Worm (Caenorhabditis elegans): ENCODE data around the gene T04C10.3.

Gene T04C10.3

ce11 chrX:14818464-14819259, 6.5 kb downstream of the T04C10.3 start, which contains the start of gene epn-1 (continued):
- TF ChIP-seq Y116A8C.19 (tag; optimal IDR thresholded peaks at IDR 0.05; ENCODE audit: borderline replicate concordance) = peak; percentile 27
- peak; percentile 99 for TF ChIP-seq unc-86 (tag; optimal IDR thresholded peaks at IDR 0.05)
- peak; percentile 90 for TF ChIP-seq C16A3.4 (tag; optimal IDR thresholded peaks at IDR 0.05)
- TF ChIP-seq mab-9 (GFP tag; IDR thresholded peaks at IDR 0.05) = peak; percentile 91
- TF ChIP-seq lin-35 (GFP tag; optimal IDR thresholded peaks at IDR 0.05) = peak; percentile 72 to 88
- peak; percentile 95 to 99 for TF ChIP-seq mdl-1 (tag; optimal IDR thresholded peaks at IDR 0.05)
- peak; percentile 96 for TF ChIP-seq nhr-11 (tag; optimal IDR thresholded peaks at IDR 0.05)
- TF ChIP-seq nhr-237 (tag; optimal IDR thresholded peaks at IDR 0.05) = peak; percentile 90
- peak; percentile 89 for TF ChIP-seq fkh-4 (tag; optimal IDR thresholded peaks at IDR 0.05; ENCODE audit: borderline replicate concordance)
- TF ChIP-seq mef-2 (tag; optimal IDR thresholded peaks at IDR 0.05) = peak; percentile 95
- peak; percentile 98 for TF ChIP-seq pax-3 (tag; optimal IDR thresholded peaks at IDR 0.05)
- no peak for TF ChIP-seq pqm-1 (tag; optimal IDR thresholded peaks at IDR 0.05)
- TF ChIP-seq nhr-19 (GFP tag; conservative IDR thresholded peaks at IDR 0.05) = peak; percentile 97
- peak; percentile 69 for TF ChIP-seq C04F5.9 (tag; optimal IDR thresholded peaks at IDR 0.05)
- peak; percentile 87 for TF ChIP-seq hpl-2 (GFP tag; optimal IDR thresholded peaks at IDR 0.05)
- peak; percentile 85 for TF ChIP-seq fkh-10 (GFP tag; optimal IDR thresholded peaks at IDR 0.05)
- TF ChIP-seq nhr-90 (tag; optimal IDR thresholded peaks at IDR 0.05; ENCODE audit: poor library complexity) = peak; percentile 97
- peak; percentile 13 for TF ChIP-seq zag-1 (tag; optimal IDR thresholded peaks at IDR 0.05)
- TF ChIP-seq nhr-12 (tag; optimal IDR thresholded peaks at IDR 0.05) = peak; percentile 27
- peak; percentile 83 for TF ChIP-seq lir-3 (tag; optimal IDR thresholded peaks at IDR 0.05; ENCODE audit: poor library complexity)
- TF ChIP-seq nhr-28 (tag; optimal IDR thresholded peaks at IDR 0.05) = peak; percentile 32
- no peak for TF ChIP-seq alr-1 (tag; optimal IDR thresholded peaks at IDR 0.05; ENCODE audit: borderline replicate concordance)
- TF ChIP-seq irx-1 (tag; optimal IDR thresholded peaks at IDR 0.05) = peak; percentile 94
- TF ChIP-seq nhr-85 (tag) = peak; percentile 99
- peak; percentile 95 for TF ChIP-seq jun-1 (tag; optimal IDR thresholded peaks at IDR 0.05)
- peak; percentile 74 for TF ChIP-seq snpc-4 (tag; optimal IDR thresholded peaks at IDR 0.05)
- TF ChIP-seq elt-3 (tag; optimal IDR thresholded peaks at IDR 0.05) = peak in 4 of 6 experiments; percentile 17 to 82 (median 54)
- peak; percentile 94 for TF ChIP-seq sup-37 (GFP tag; optimal IDR thresholded peaks at IDR 0.05)
- peak; percentile 94 for TF ChIP-seq rnt-1 (tag; optimal IDR thresholded peaks at IDR 0.05)
- no peak for TF ChIP-seq aly-2 (tag; optimal IDR thresholded peaks at IDR 0.05)
- peak; percentile 92 for TF ChIP-seq ztf-4 (tag; optimal IDR thresholded peaks at IDR 0.05)
- peak; percentile 94 for TF ChIP-seq xbp-1 (tag; optimal IDR thresholded peaks at IDR 0.05)
- peak; percentile 100 for TF ChIP-seq nhr-71 (tag; optimal IDR thresholded peaks at IDR 0.05)
- no peak for TF ChIP-seq ceh-63 (GFP tag; optimal IDR thresholded peaks at IDR 0.05)
- peak; percentile 94 for TF ChIP-seq ceh-8 (GFP tag; optimal IDR thresholded peaks at IDR 0.05)
- TF ChIP-seq egl-13 (tag; optimal IDR thresholded peaks at IDR 0.05) = peak; percentile 98
- TF ChIP-seq ceh-90 (tag; optimal IDR thresholded peaks at IDR 0.05) = peak; percentile 27
- peak; percentile 94 for TF ChIP-seq grh-1 (GFP tag; IDR thresholded peaks at IDR 0.05)
- TF ChIP-seq lin-13 (GFP tag; optimal IDR thresholded peaks at IDR 0.05) = peak; percentile 93
- peak; percentile 100 for TF ChIP-seq nhr-20 (tag; optimal IDR thresholded peaks at IDR 0.05)
- peak; percentile 26 for TF ChIP-seq F16B12.6 (tag; optimal IDR thresholded peaks at IDR 0.05)
- TF ChIP-seq unc-62 (GFP tag; optimal IDR thresholded peaks at IDR 0.05) = no peak
- TF ChIP-seq ceh-88 (GFP tag; IDR thresholded peaks at IDR 0.05) = peak; percentile 98
- peak; percentile 96 for TF ChIP-seq sox-4 (tag; optimal IDR thresholded peaks at IDR 0.05)
- peak; percentile 89 for TF ChIP-seq fos-1 (tag; optimal IDR thresholded peaks at IDR 0.05)
- peak; percentile 85 to 97 for TF ChIP-seq egl-27 (tag; optimal IDR thresholded peaks at IDR 0.05)
- TF ChIP-seq unc-98 (GFP tag; IDR thresholded peaks at IDR 0.05) = peak; percentile 74
- TF ChIP-seq mep-1 (tag; optimal IDR thresholded peaks at IDR 0.05) = peak; percentile 87
- TF ChIP-seq unc-130 (tag; optimal IDR thresholded peaks at IDR 0.05) = peak; percentile 82
- TF ChIP-seq isw-1 (GFP tag; IDR thresholded peaks at IDR 0.05) = peak; percentile 94
